Fruit fly (Drosophila melanogaster): ENCODE measurements around the gene Acp24A4.

dm6 chr2L:3697772-3698171 lies 4.1 kb upstream of the Acp24A4 start, which contains the start of gene CG3604:
- TF ChIP-seq gl (tag; optimal IDR thresholded peaks at IDR 0.05) (no peak), CG9948 (tag; optimal IDR thresholded peaks at IDR 0.05) (no peak), rn (GFP tag; IDR thresholded peaks at IDR 0.05) (no peak), EcR (GFP tag; optimal IDR thresholded peaks at IDR 0.05) (no peak), CG34367 (tag; optimal IDR thresholded peaks at IDR 0.05) (no peak), CG12605 (GFP tag; IDR thresholded peaks at IDR 0.05) (no peak), CG32121 (GFP tag; IDR thresholded peaks at IDR 0.05) (no peak), fd96Ca (GFP tag; IDR thresholded peaks at IDR 0.05) (no peak), Pif1B (GFP tag; optimal IDR thresholded peaks at IDR 0.05) (no peak), CG13204 (GFP tag; optimal IDR thresholded peaks at IDR 0.05) (no peak), CG14655 (GFP tag; optimal IDR thresholded peaks at IDR 0.05) (no peak), Pif1A (GFP tag; optimal IDR thresholded peaks at IDR 0.05) (no peak)

Data from whole organism, pupa.